Worm (Caenorhabditis elegans): ENCODE data around the gene nlp-68.

The nlp-68 gene

DNA sequence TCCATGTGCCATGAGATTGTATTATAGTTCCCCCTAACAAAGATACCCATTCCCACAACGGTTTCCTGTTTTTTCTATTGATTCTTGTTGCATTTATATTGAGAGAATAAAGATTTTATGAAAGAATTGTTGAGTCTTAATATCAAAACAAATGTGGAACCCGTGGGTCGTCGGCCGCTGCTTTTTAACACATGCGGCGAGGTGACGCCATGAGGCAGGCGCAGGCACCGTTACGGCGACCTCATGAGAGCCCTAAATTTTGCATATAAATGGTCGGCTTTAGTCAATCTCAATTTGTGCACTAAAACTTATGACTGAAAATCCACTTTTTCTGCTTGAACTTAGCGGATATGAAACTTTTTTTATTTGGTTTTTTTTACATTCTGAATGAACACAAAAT is 1.4 kb downstream of the nlp-68 start (continued):
- TF ChIP-seq ztf-18 (tag; optimal IDR thresholded peaks at IDR 0.05) (no peak), nhr-27 (tag; optimal IDR thresholded peaks at IDR 0.05) (no peak), B0336.3 (GFP tag; IDR thresholded peaks at IDR 0.05) (0 out of 2 replicates have a peak, but pooled peaks have one; percentile 19), F57C9.4 (tag; optimal IDR thresholded peaks at IDR 0.05) (no peak), ztf-22 (GFP tag; optimal IDR thresholded peaks at IDR 0.05) (no peak), akir-1 (GFP tag; optimal IDR thresholded peaks at IDR 0.05) (no peak), madf-3 (GFP tag; IDR thresholded peaks at IDR 0.05) (no peak), B0261.1 (tag; optimal IDR thresholded peaks at IDR 0.05) (no peak), madf-6 (GFP tag; IDR thresholded peaks at IDR 0.05) (no peak), let-526 (GFP tag; IDR thresholded peaks at IDR 0.05) (0 out of 2 replicates have a peak, but pooled peaks have one; percentile 33), lag-1 (GFP tag; IDR thresholded peaks at IDR 0.05) (no peak), ets-4 (GFP tag; optimal IDR thresholded peaks at IDR 0.05) (no peak), athp-1 (tag; optimal IDR thresholded peaks at IDR 0.05) (no peak), efl-1 (GFP tag; optimal IDR thresholded peaks at IDR 0.05) (no peak), rec-8 (tag; optimal IDR thresholded peaks at IDR 0.05) (no peak), F39B2.1 (GFP tag; IDR thresholded peaks at IDR 0.05) (no peak), F10E7.11 (tag; optimal IDR thresholded peaks at IDR 0.05) (no peak), ceh-27 (GFP tag; optimal IDR thresholded peaks at IDR 0.05) (no peak), ztf-3 (GFP tag; optimal IDR thresholded peaks at IDR 0.05) (no peak), hmg-20 (GFP tag; IDR thresholded peaks at IDR 0.05) (no peak), dpff-1 (tag; optimal IDR thresholded peaks at IDR 0.05) (no peak), let-607 (tag; optimal IDR thresholded peaks at IDR 0.05) (no peak), lin-54 (GFP tag; optimal IDR thresholded peaks at IDR 0.05) (no peak), nhr-120 (GFP tag; IDR thresholded peaks at IDR 0.05) (0 out of 2 replicates have a peak, but pooled peaks have one; percentile 55), rpc-1 (optimal IDR thresholded peaks at IDR 0.05) (no peak), rpc-1 (tag; optimal IDR thresholded peaks at IDR 0.05) (no peak), D2030.7 (GFP tag; IDR thresholded peaks at IDR 0.05) (no peak), snpc-4 (GFP tag; optimal IDR thresholded peaks at IDR 0.05) (no peak), snpc-4 (tag; optimal IDR thresholded peaks at IDR 0.05) (peak in 3 of 4 experiments; percentile 26 to 65 (median 47)), madf-8 (GFP tag; conservative IDR thresholded peaks at IDR 0.05) (no peak), cebp-2 (GFP tag; IDR thresholded peaks at IDR 0.05) (no peak), attf-3 (GFP tag; conservative IDR thresholded peaks at IDR 0.05) (no peak), hlh-26 (GFP tag; conservative IDR thresholded peaks at IDR 0.05) (no peak), aptf-2 (GFP tag; conservative IDR thresholded peaks at IDR 0.05) (no peak), attf-5 (GFP tag; optimal IDR thresholded peaks at IDR 0.05) (no peak), Y53F4B.3 (GFP tag; IDR thresholded peaks at IDR 0.05) (no peak), nhr-80 (tag; optimal IDR thresholded peaks at IDR 0.05) (peak; percentile 10)

DNA sequence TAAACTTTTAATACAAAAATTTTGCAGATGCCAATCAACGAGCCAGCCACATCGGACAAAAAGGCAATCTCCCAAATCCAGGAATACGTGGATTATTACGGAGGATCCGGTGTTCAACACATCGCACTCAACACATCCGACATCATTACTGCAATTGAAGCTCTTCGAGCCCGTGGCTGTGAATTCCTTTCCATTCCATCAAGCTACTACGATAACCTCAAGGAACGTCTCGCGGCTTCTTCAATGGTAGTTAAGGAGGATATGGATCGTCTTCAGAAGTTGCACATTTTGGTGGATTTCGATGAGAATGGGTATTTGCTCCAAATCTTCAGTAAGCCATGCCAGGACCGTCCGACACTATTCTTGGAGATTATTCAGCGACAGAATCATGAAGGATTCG is 2.0 kb downstream of the nlp-68 start:
- TF ChIP-seq C17E4.6 (GFP tag; IDR thresholded peaks at IDR 0.05) = no peak
- no peak for TF ChIP-seq F37B4.10 (GFP tag; IDR thresholded peaks at IDR 0.05)
- 0 out of 2 replicates have a peak, but pooled peaks have one; percentile 61 for TF ChIP-seq cebp-2 (GFP tag; IDR thresholded peaks at IDR 0.05)
- TF ChIP-seq repo-1 (tag; optimal IDR thresholded peaks at IDR 0.05) = peak; percentile 28
- TF ChIP-seq ama-1 (optimal IDR thresholded peaks at IDR 0.05) = peak; percentile 78
- TF ChIP-seq ama-1 (GFP tag; optimal IDR thresholded peaks at IDR 0.05) = no peak
- no peak for TF ChIP-seq attf-5 (GFP tag; optimal IDR thresholded peaks at IDR 0.05)
- TF ChIP-seq let-607 (tag; optimal IDR thresholded peaks at IDR 0.05) = no peak
- TF ChIP-seq nfya-2 (GFP tag; IDR thresholded peaks at IDR 0.05) = 0 out of 2 replicates have a peak, but pooled peaks have one; percentile 20
